Worm (Caenorhabditis elegans): ENCODE measurements around the gene nep-17.

Gene nep-17

ce11 chrII:13560553-13560952 lies 52.9 kb downstream of the nep-17 start:
- TF ChIP-seq crh-2 (tag; optimal IDR thresholded peaks at IDR 0.05), result no peak
- no peak for TF ChIP-seq unc-62 (GFP tag; optimal IDR thresholded peaks at IDR 0.05)
- TF ChIP-seq gmeb-1 (tag; optimal IDR thresholded peaks at IDR 0.05), result no peak
- no peak for TF ChIP-seq ceh-16 (tag; optimal IDR thresholded peaks at IDR 0.05)
- no peak for TF ChIP-seq ztf-4 (tag; optimal IDR thresholded peaks at IDR 0.05)

Measured in whole organism, L2 larva.